Worm (Caenorhabditis elegans) whole organism, L3 larva: ENCODE measurements around the gene Y111B2A.21.

Experiments
- R02D3.7 ChIP-seq: fragments of 150-350 bp; optimal IDR thresholded peaks from 2 replicates; lab custom pipeline; 2014; ENCODE audit warnings: missing biosample characterization, missing genetic modification characterization
- ZK546.5 ChIP-seq: sonication (generic microtip); optimal IDR thresholded peaks from 2 replicates; lab custom pipeline; 2017; ENCODE audit warnings: missing biosample characterization, missing genetic modification characterization
- aly-2 ChIP-seq: fragments of 150-350 bp; optimal IDR thresholded peaks from 2 replicates; lab custom pipeline; 2014; ENCODE audit warnings: missing biosample characterization, missing genetic modification characterization
- ama-1 ChIP-seq: fragments of 150-350 bp; optimal IDR thresholded peaks from 2 replicates; lab custom pipeline; 2018
- ceh-16 ChIP-seq: sonication (generic microtip); optimal IDR thresholded peaks from 2 replicates; lab custom pipeline; 2017; ENCODE audit warnings: missing biosample characterization, missing genetic modification characterization
- ceh-28 ChIP-seq: fragments of 150-350 bp; optimal IDR thresholded peaks from 2 replicates; lab custom pipeline; 2014; ENCODE audit warnings: missing biosample characterization, missing genetic modification reagents, missing genetic modification characterization
- ceh-82 ChIP-seq: fragments of 150-350 bp; optimal IDR thresholded peaks from 2 replicates; lab custom pipeline; 2014; ENCODE audit warnings: missing biosample characterization, missing genetic modification characterization
- daf-12 ChIP-seq: fragments of 150-350 bp; optimal IDR thresholded peaks from 2 replicates; lab custom pipeline; 2014; ENCODE audit warnings: missing biosample characterization, missing genetic modification reagents, missing genetic modification characterization
- egl-27 ChIP-seq: sonication (generic microtip); optimal IDR thresholded peaks from 4 replicates; lab custom pipeline; 2017; ENCODE audit warnings: missing biosample characterization, missing genetic modification reagents, missing genetic modification characterization
- egl-5 ChIP-seq: fragments of 150-350 bp; optimal IDR thresholded peaks from 2 replicates; lab custom pipeline; 2017; ENCODE audit warnings: missing biosample characterization, missing genetic modification reagents, missing genetic modification characterization, inconsistent platforms
- elt-2 ChIP-seq: sonication (generic microtip); optimal IDR thresholded peaks from 2 replicates; lab custom pipeline; 2016; ENCODE audit warnings: missing genetic modification reagents, mild to moderate bottlenecking, missing genetic modification characterization, missing compliant biosample characterization
- fkh-10 ChIP-seq: sonication (generic microtip); optimal IDR thresholded peaks from 2 replicates; lab custom pipeline; 2017; ENCODE audit warnings: missing biosample characterization, missing genetic modification reagents, missing genetic modification characterization
- fkh-2 ChIP-seq: fragments of 150-350 bp; optimal IDR thresholded peaks from 2 replicates; lab custom pipeline; 2014; ENCODE audit warnings: missing biosample characterization, missing genetic modification reagents, missing genetic modification characterization
- fos-1 ChIP-seq: fragments of 150-350 bp; optimal IDR thresholded peaks from 2 replicates; lab custom pipeline; 2014; ENCODE audit warnings: missing biosample characterization, missing genetic modification characterization
- hmg-11 ChIP-seq: sonication (generic microtip); optimal IDR thresholded peaks from 2 replicates; lab custom pipeline; 2016; ENCODE audit warnings: missing genetic modification characterization, missing compliant biosample characterization
- jun-1 ChIP-seq: fragments of 150-350 bp; optimal IDR thresholded peaks from 2 replicates; lab custom pipeline; 2014; ENCODE audit warnings: missing biosample characterization, missing genetic modification reagents, missing genetic modification characterization
- lin-39 ChIP-seq: fragments of 150-350 bp; optimal IDR thresholded peaks from 2 replicates; lab custom pipeline; 2018; ENCODE audit warnings: missing biosample characterization, missing genetic modification reagents, missing genetic modification characterization
- lsy-12 ChIP-seq: sonication (generic microtip); optimal IDR thresholded peaks from 2 replicates; lab custom pipeline; 2016; ENCODE audit warnings: mild to moderate bottlenecking, missing genetic modification characterization, missing compliant biosample characterization
- mdl-1 ChIP-seq: fragments of 150-350 bp; optimal IDR thresholded peaks from 2 replicates; lab custom pipeline; 2014; ENCODE audit warnings: missing biosample characterization, missing genetic modification characterization
- mml-1 ChIP-seq: fragments of 150-350 bp; sonication (generic microtip); optimal IDR thresholded peaks from 3 replicates; lab custom pipeline; 2014; ENCODE audit warnings: missing biosample characterization, missing genetic modification characterization
- nfya-1 ChIP-seq: sonication (generic microtip); optimal IDR thresholded peaks from 2 replicates; lab custom pipeline; 2017; ENCODE audit warnings: missing genetic modification characterization, mild to moderate bottlenecking, missing compliant biosample characterization, antibody characterized with exemption, moderate library complexity; ENCODE audit not compliant: insufficient read depth
- nhr-12 ChIP-seq: fragments of 150-350 bp; optimal IDR thresholded peaks from 2 replicates; lab custom pipeline; 2014; ENCODE audit warnings: missing biosample characterization, missing genetic modification characterization
- nhr-237 ChIP-seq: fragments of 150-350 bp; optimal IDR thresholded peaks from 2 replicates; lab custom pipeline; 2014; ENCODE audit warnings: missing biosample characterization, missing genetic modification characterization
- nhr-25 ChIP-seq: sonication (generic microtip); optimal IDR thresholded peaks from 2 replicates; lab custom pipeline; 2017; ENCODE audit warnings: missing biosample characterization, missing genetic modification characterization
- nhr-28 ChIP-seq: fragments of 150-350 bp; optimal IDR thresholded peaks from 2 replicates; lab custom pipeline; 2014; ENCODE audit warnings: missing biosample characterization, missing genetic modification characterization
- nhr-43 ChIP-seq: sonication (generic microtip); optimal IDR thresholded peaks from 2 replicates; lab custom pipeline; 2016; ENCODE audit warnings: mild to moderate bottlenecking, missing genetic modification characterization, missing compliant biosample characterization; ENCODE audit not compliant: poor library complexity, severe bottlenecking
- nhr-67 ChIP-seq: fragments of 150-350 bp; optimal IDR thresholded peaks from 2 replicates; lab custom pipeline; 2014; ENCODE audit warnings: missing biosample characterization, missing genetic modification characterization
- nhr-76 ChIP-seq: fragments of 150-350 bp; sonication (generic microtip); optimal IDR thresholded peaks from 5 replicates; lab custom pipeline; 2014; ENCODE audit warnings: missing biosample characterization, missing genetic modification characterization
- nhr-77 ChIP-seq: fragments of 150-350 bp; optimal IDR thresholded peaks from 2 replicates; lab custom pipeline; 2014; ENCODE audit warnings: missing biosample characterization, missing genetic modification characterization
- pqm-1 ChIP-seq: fragments of 150-350 bp; optimal IDR thresholded peaks from 2 replicates; lab custom pipeline; 2017; ENCODE audit warnings: missing biosample characterization, missing genetic modification characterization, inconsistent platforms
- snpc-4 ChIP-seq: fragments of 150-350 bp; optimal IDR thresholded peaks from 2 replicates; lab custom pipeline; 2014; ENCODE audit warnings: missing biosample characterization, missing genetic modification characterization
- tbx-2 ChIP-seq: sonication (generic microtip); optimal IDR thresholded peaks from 2 replicates; lab custom pipeline; 2016; ENCODE audit warnings: mild to moderate bottlenecking, missing genetic modification characterization, missing compliant biosample characterization
- unc-39 ChIP-seq: sonication (generic microtip); optimal IDR thresholded peaks from 4 replicates; lab custom pipeline; 2017; ENCODE audit warnings: missing biosample characterization, missing genetic modification characterization
- zag-1 ChIP-seq: fragments of 150-350 bp; optimal IDR thresholded peaks from 2 replicates; lab custom pipeline; 2014; ENCODE audit warnings: missing biosample characterization, missing genetic modification characterization
- ztf-11 ChIP-seq: fragments of 150-350 bp; optimal IDR thresholded peaks from 2 replicates; lab custom pipeline; 2014; ENCODE audit warnings: missing biosample characterization, missing genetic modification characterization
- ztf-4 ChIP-seq: fragments of 150-350 bp; optimal IDR thresholded peaks from 2 replicates; lab custom pipeline; 2014; ENCODE audit warnings: missing biosample characterization, missing genetic modification characterization

Y111B2A.21 gene

DNA sequence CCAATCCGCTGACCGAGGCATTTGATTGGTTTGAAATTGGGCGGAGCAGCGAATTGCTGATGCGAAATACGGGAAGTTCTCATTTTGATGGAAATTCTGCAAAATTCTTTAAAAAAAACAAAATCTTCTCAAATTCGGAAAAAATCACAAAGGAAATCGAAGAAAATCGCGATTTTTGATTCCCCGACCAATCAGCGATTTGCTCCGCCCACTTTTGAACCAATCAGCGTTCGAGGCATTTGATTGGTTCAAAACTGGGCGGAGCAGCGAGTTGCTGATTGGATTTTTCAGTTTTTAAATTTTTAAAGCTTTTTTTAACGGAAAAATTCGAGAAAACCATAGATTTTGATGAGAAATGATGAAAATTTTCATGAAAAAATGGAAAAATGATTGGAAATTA is 5.9 kb upstream of the Y111B2A.21 start:
- TF ChIP-seq egl-27 (tag; lab: Kevin White, UChicago) (no peak), nfya-1 (tag; lab: Kevin White, UChicago) (peak; percentile 76), zag-1 (tag; lab: Kevin White, UChicago) (no peak), ZK546.5 (tag; lab: Kevin White, UChicago) (no peak), nhr-77 (tag; lab: Kevin White, UChicago) (no peak)

DNA sequence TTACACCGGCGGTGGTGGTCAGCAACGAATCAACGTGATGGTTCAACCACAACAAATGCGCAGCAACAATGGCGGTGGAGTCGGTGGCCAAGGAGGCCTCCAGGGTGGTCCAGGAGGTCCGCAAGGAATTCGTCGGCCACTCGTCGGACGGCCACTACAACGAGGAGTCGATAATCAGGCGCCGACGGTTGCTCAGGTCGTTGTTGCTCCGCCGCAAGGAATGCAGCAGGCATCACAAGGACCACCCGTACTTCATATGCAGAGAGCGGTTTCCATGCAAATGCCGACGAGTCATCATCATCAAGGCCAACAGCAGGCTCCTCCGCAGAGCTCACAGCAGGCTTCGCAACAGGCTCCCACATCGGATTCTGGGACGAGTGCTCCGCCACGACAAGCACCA is 2.7 kb upstream of the Y111B2A.21 start:
- TF ChIP-seq nhr-76 (no peak), daf-12 (no peak), ceh-82 (tag; lab: Kevin White, UChicago) (no peak), hmg-11 (no peak), R02D3.7 (tag; lab: Kevin White, UChicago) (no peak), nhr-25 (tag; lab: Kevin White, UChicago) (no peak), ztf-11 (tag; lab: Kevin White, UChicago) (no peak), nhr-43 (tag; lab: Kevin White, UChicago) (no peak), unc-39 (no peak), nhr-12 (tag; lab: Kevin White, UChicago) (no peak), snpc-4 (tag; lab: Kevin White, UChicago) (no peak), tbx-2 (tag; lab: Kevin White, UChicago) (no peak), fkh-2 (tag; lab: Kevin White, UChicago) (no peak), nfya-1 (tag; lab: Kevin White, UChicago) (no peak), mml-1 (tag; lab: Kevin White, UChicago) (no peak)

DNA sequence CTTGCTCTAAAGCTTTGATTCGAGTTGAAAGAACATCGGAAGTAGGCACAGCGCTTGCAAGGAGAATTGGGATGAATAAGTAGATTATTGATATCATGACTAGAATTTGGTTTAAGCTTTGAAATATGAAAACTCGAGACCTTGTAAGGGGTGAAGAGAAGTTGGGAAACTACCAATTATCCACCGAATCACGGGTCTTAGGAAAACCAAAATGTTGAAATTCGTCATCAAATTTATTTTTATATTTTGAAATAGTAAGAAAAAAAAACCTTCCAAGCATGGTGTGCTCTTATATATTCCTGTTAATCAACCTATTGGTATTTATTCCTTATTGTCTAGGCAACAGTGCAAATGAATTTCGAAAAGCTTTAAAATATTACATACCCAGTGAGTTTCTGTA is 4.6 kb downstream of the Y111B2A.21 start, which contains the start of the genes irld-60 and irld-20:
irld-60 (minus strand) TSS at position 101 of the 400 bp plus-strand sequence.
irld-20 (plus strand) TSS at position 279 of the 400 bp plus-strand sequence.
- TF ChIP-seq nhr-67 (tag; lab: Kevin White, UChicago) = no peak
- TF ChIP-seq fkh-10 = no peak
- TF ChIP-seq hmg-11 = no peak
- no peak for TF ChIP-seq nhr-28 (tag; lab: Kevin White, UChicago)
- no peak for TF ChIP-seq ztf-11 (tag; lab: Kevin White, UChicago)
- TF ChIP-seq ceh-28 = no peak
- TF ChIP-seq tbx-2 (tag; lab: Kevin White, UChicago) = no peak
- no peak for TF ChIP-seq nfya-1 (tag; lab: Kevin White, UChicago)
- TF ChIP-seq ceh-82 (tag; lab: Kevin White, UChicago) = no peak
- TF ChIP-seq nhr-77 (tag; lab: Kevin White, UChicago) = no peak

DNA sequence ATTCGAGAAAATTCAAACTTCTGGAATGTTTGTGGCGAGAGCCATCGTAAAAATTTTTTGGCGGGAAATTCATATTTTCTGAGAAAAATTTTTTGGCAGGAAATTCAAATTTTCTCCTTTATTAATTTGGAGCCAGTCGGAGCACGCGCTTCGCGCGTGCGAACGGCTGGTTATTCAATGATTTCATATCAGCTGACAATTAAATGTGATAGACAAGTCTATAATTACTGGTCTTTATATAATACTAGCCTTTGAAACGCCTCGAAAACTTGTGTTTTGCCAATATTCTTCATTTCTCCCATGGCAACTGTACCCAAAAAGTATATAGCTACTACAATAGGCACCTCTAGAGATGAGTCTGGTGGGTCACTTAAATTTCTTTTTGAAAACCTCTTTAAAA is 8.8 kb downstream of the Y111B2A.21 start, which contains the start of gene srw-10:
srw-10 (plus strand) TSS at position 301 of the 400 bp plus-strand sequence.
- no peak for TF ChIP-seq nhr-25 (tag; lab: Kevin White, UChicago)
- TF ChIP-seq tbx-2 (tag; lab: Kevin White, UChicago) = no peak
- TF ChIP-seq aly-2 (tag; lab: Kevin White, UChicago) = no peak
- TF ChIP-seq ztf-11 (tag; lab: Kevin White, UChicago) = no peak
- no peak for TF ChIP-seq ztf-4 (tag; lab: Kevin White, UChicago)
- no peak for TF ChIP-seq fos-1 (tag; lab: Kevin White, UChicago)
- TF ChIP-seq mdl-1 (tag; lab: Kevin White, UChicago) = no peak
- TF ChIP-seq elt-2 (tag; lab: Kevin White, UChicago) = no peak
- no peak for TF ChIP-seq nhr-77 (tag; lab: Kevin White, UChicago)
- TF ChIP-seq ceh-16 = no peak
- TF ChIP-seq egl-5 (tag; lab: Kevin White, UChicago) = no peak
- no peak for TF ChIP-seq jun-1 (tag; lab: Kevin White, UChicago)
- no peak for TF ChIP-seq nhr-237 (tag; lab: Kevin White, UChicago)
- no peak for TF ChIP-seq pqm-1 (tag; lab: Kevin White, UChicago)
- no peak for TF ChIP-seq nfya-1 (tag; lab: Kevin White, UChicago)
- TF ChIP-seq, all 47 proteins: peak for 0

ce11 chrIII:12757367-12757766 is 11.1 kb downstream of the Y111B2A.21 start, which contains the start of gene srw-9:
Gene srw-9, plus strand, starts transcription at chrIII:12757667.
- TF ChIP-seq nhr-28 (tag; lab: Kevin White, UChicago) (no peak), egl-5 (tag; lab: Kevin White, UChicago) (no peak), nhr-12 (tag; lab: Kevin White, UChicago) (no peak), lin-39 (tag; lab: Kevin White, UChicago) (no peak), fos-1 (tag; lab: Kevin White, UChicago) (no peak), tbx-2 (tag; lab: Kevin White, UChicago) (no peak), ama-1 (lab: Kevin White, UChicago) (no peak), ZK546.5 (tag; lab: Kevin White, UChicago) (no peak), lsy-12 (no peak)
